Worm (Caenorhabditis elegans) whole organism, L4 larva: ENCODE results near the gene F54D5.15.

ENCODE experiments used
- D1046.2 ChIP-seq: fragments of 200-800 bp; sonication (Bioruptor generic); IDR thresholded peaks from 2 replicates; pipeline ENCODE4 v1.3.6; 2022; ENCODE audit warnings: missing genetic modification characterization, missing compliant biosample characterization
- F26F4.8 ChIP-seq: fragments of 200-800 bp; sonication (Bioruptor generic); conservative IDR thresholded peaks from 2 replicates; pipeline ENCODE4 v1.3.6; 2022; ENCODE audit warnings: missing genetic modification characterization, missing compliant biosample characterization
- F49E8.2 ChIP-seq: sonication (generic microtip); optimal IDR thresholded peaks from 2 replicates; lab custom pipeline; 2016; ENCODE audit warnings: missing compliant biosample characterization, mild to moderate bottlenecking, missing genetic modification characterization, borderline replicate concordance
- T20F7.1 ChIP-seq: fragments of 200-800 bp; sonication (Bioruptor generic); optimal IDR thresholded peaks from 2 replicates; lab custom pipeline; 2018; ENCODE audit warnings: mild to moderate bottlenecking, missing genetic modification characterization, missing compliant biosample characterization
- T26A8.4 ChIP-seq: fragments of 200-800 bp; sonication (Bioruptor generic); IDR thresholded peaks from 2 replicates; pipeline ENCODE4 v1.3.6; 2022; ENCODE audit warnings: missing genetic modification characterization, missing compliant biosample characterization
- Y48G9A.11 ChIP-seq: fragments of 200-800 bp; sonication (Bioruptor generic); IDR thresholded peaks from 2 replicates; pipeline ENCODE4 v1.3.6; 2022; ENCODE audit warnings: missing genetic modification reagents, missing genetic modification characterization, missing compliant biosample characterization
- Y5F2A.4 ChIP-seq: fragments of 200-800 bp; sonication (Bioruptor generic); optimal IDR thresholded peaks from 2 replicates; lab custom pipeline; 2018; ENCODE audit warnings: mild to moderate bottlenecking, missing genetic modification characterization, missing compliant biosample characterization
- ZK546.5 ChIP-seq, 2 experiments: sonication (generic microtip); optimal IDR thresholded peaks; 2 replicates each; lab custom pipeline; 2017; ENCODE audit warnings: missing biosample characterization in 2 of 2, missing genetic modification characterization in 2 of 2
- aly-2 ChIP-seq: sonication (generic microtip); optimal IDR thresholded peaks from 2 replicates; lab custom pipeline; 2018; ENCODE audit warnings: missing biosample characterization, missing genetic modification characterization
- arid-1 ChIP-seq: fragments of 200-800 bp; sonication (Bioruptor generic); conservative IDR thresholded peaks from 2 replicates; pipeline ENCODE4 v1.3.6; 2022; ENCODE audit warnings: missing genetic modification reagents, missing genetic modification characterization, missing compliant biosample characterization
- attf-4 ChIP-seq: sonication (generic microtip); optimal IDR thresholded peaks from 3 replicates; lab custom pipeline; 2017; ENCODE audit warnings: missing biosample characterization, missing genetic modification characterization
- ceh-32 ChIP-seq: sonication (generic microtip); optimal IDR thresholded peaks from 2 replicates; lab custom pipeline; 2016; ENCODE audit warnings: mild to moderate bottlenecking, missing genetic modification characterization, missing compliant biosample characterization; ENCODE audit not compliant: poor library complexity
- ceh-82 ChIP-seq: sonication (generic microtip); optimal IDR thresholded peaks from 2 replicates; lab custom pipeline; 2017; ENCODE audit warnings: missing biosample characterization, missing genetic modification characterization
- ctbp-1 ChIP-seq: fragments of 200-800 bp; sonication (Bioruptor generic); IDR thresholded peaks from 2 replicates; pipeline ENCODE4 v1.3.6; 2022; ENCODE audit warnings: missing genetic modification reagents, missing genetic modification characterization, missing compliant biosample characterization
- daf-16 ChIP-seq, 3 experiments: sonication (generic microtip); optimal IDR thresholded peaks; 2 replicates each; lab custom pipeline; 2016 to 2017; ENCODE audit warnings: missing genetic modification characterization in 3 of 3, missing genetic modification reagents in 3 of 3, mild to moderate bottlenecking in 2 of 3, missing compliant biosample characterization in 2 of 3, missing biosample characterization in 1 of 3, moderate library complexity in 1 of 3
- dmd-6 ChIP-seq: fragments of 200-800 bp; sonication (Bioruptor generic); IDR thresholded peaks from 2 replicates; pipeline ENCODE4 v1.3.6; 2022; ENCODE audit warnings: missing genetic modification reagents, missing genetic modification characterization, missing compliant biosample characterization
- dmd-8 ChIP-seq: fragments of 200-800 bp; sonication (Bioruptor generic); IDR thresholded peaks from 2 replicates; pipeline ENCODE4 v1.3.6; 2022; ENCODE audit warnings: missing genetic modification characterization, missing compliant biosample characterization
- dpl-1 ChIP-seq: fragments of 150-350 bp; optimal IDR thresholded peaks from 2 replicates; lab custom pipeline; 2014; ENCODE audit warnings: missing biosample characterization, missing genetic modification reagents, missing genetic modification characterization
- dve-1 ChIP-seq: sonication (generic microtip); optimal IDR thresholded peaks from 2 replicates; lab custom pipeline; 2017; ENCODE audit warnings: antibody characterized with exemption, mild to moderate bottlenecking, missing genetic modification characterization, missing compliant biosample characterization; ENCODE audit not compliant: insufficient read depth
- gei-8 ChIP-seq: fragments of 200-800 bp; sonication (Bioruptor generic); optimal IDR thresholded peaks from 2 replicates; lab custom pipeline; 2018; ENCODE audit warnings: mild to moderate bottlenecking, missing genetic modification characterization, missing compliant biosample characterization
- jun-1 ChIP-seq: fragments of 150-350 bp; optimal IDR thresholded peaks from 2 replicates; lab custom pipeline; 2014; ENCODE audit warnings: missing biosample characterization, missing genetic modification reagents, missing genetic modification characterization
- lin-1 ChIP-seq: fragments of 200-800 bp; sonication (Bioruptor generic); IDR thresholded peaks from 2 replicates; pipeline ENCODE4 v1.3.6; 2022; ENCODE audit warnings: missing genetic modification reagents, missing genetic modification characterization, missing compliant biosample characterization
- lsy-2 ChIP-seq, 2 experiments: fragments of 150-350 bp in 1 of 2; sonication (generic microtip) in 1 of 2; optimal IDR thresholded peaks; 2 replicates each; lab custom pipeline; 2014 to 2017; ENCODE audit warnings: missing biosample characterization in 2 of 2, missing genetic modification characterization in 2 of 2
- madf-9 ChIP-seq: fragments of 200-800 bp; sonication (Bioruptor generic); conservative IDR thresholded peaks from 2 replicates; pipeline ENCODE4 v1.3.6; 2022; ENCODE audit warnings: missing genetic modification reagents, missing genetic modification characterization, missing compliant biosample characterization
- mdl-1 ChIP-seq, 2 experiments: fragments of 150-350 bp in 1 of 2; sonication (generic microtip) in 1 of 2; optimal IDR thresholded peaks; 2 replicates each; lab custom pipeline; 2014 to 2017; ENCODE audit warnings: missing biosample characterization in 2 of 2, missing genetic modification characterization in 2 of 2
- mdt-29 ChIP-seq: fragments of 200-800 bp; sonication (Bioruptor generic); IDR thresholded peaks from 2 replicates; pipeline ENCODE4 v1.3.6; 2022; ENCODE audit warnings: missing genetic modification reagents, missing genetic modification characterization, missing compliant biosample characterization
- mes-2 ChIP-seq: sonication (generic microtip); optimal IDR thresholded peaks from 2 replicates; lab custom pipeline; 2016; ENCODE audit warnings: missing genotype, mild to moderate bottlenecking, missing genetic modification characterization, missing compliant biosample characterization; ENCODE audit not compliant: poor library complexity, severe bottlenecking
- mxl-2 ChIP-seq: fragments of 200-800 bp; sonication (Bioruptor generic); conservative IDR thresholded peaks from 2 replicates; pipeline ENCODE4 v1.3.6; 2022; ENCODE audit warnings: missing genetic modification reagents, missing genetic modification characterization, missing compliant biosample characterization
- nhr-10 ChIP-seq: fragments of 150-350 bp; optimal IDR thresholded peaks from 2 replicates; lab custom pipeline; 2014; ENCODE audit warnings: missing biosample characterization, missing genetic modification characterization
- nhr-11 ChIP-seq: fragments of 150-350 bp; optimal IDR thresholded peaks from 2 replicates; lab custom pipeline; 2014; ENCODE audit warnings: missing biosample characterization, missing genetic modification characterization
- nhr-25 ChIP-seq: sonication (generic microtip); optimal IDR thresholded peaks from 2 replicates; lab custom pipeline; 2017; ENCODE audit warnings: missing genetic modification characterization, mild to moderate bottlenecking, missing compliant biosample characterization, antibody characterized with exemption, moderate library complexity, borderline replicate concordance; ENCODE audit not compliant: insufficient read depth
- nhr-28 ChIP-seq: fragments of 150-350 bp; optimal IDR thresholded peaks from 2 replicates; lab custom pipeline; 2014; ENCODE audit warnings: missing biosample characterization, missing genetic modification characterization
- nhr-48 ChIP-seq: sonication (generic microtip); optimal IDR thresholded peaks from 2 replicates; lab custom pipeline; 2016; ENCODE audit warnings: mild to moderate bottlenecking, missing genetic modification characterization, missing compliant biosample characterization
- pha-4 ChIP-seq, 2 experiments: fragments of 150-350 bp in 1 of 2; fragments of 200-800 bp in 1 of 2; sonication (Bioruptor generic) in 1 of 2; IDR thresholded peaks in 1 of 2; optimal IDR thresholded peaks in 1 of 2; 2 replicates each; pipeline versions ENCODE4 v1.3.6 to Lab custom; 2014 to 2022; ENCODE audit warnings: missing genetic modification characterization in 2 of 2, missing genetic modification reagents in 2 of 2, missing biosample characterization in 1 of 2, missing compliant biosample characterization in 1 of 2
- pqm-1 ChIP-seq: sonication (generic microtip); optimal IDR thresholded peaks from 2 replicates; lab custom pipeline; 2017; ENCODE audit warnings: missing biosample characterization, missing genetic modification characterization
- rbr-2 ChIP-seq: sonication (generic microtip); optimal IDR thresholded peaks from 2 replicates; lab custom pipeline; 2016; ENCODE audit warnings: missing genotype, missing genetic modification characterization, missing compliant biosample characterization
- sdz-12 ChIP-seq: fragments of 200-800 bp; sonication (Bioruptor generic); optimal IDR thresholded peaks from 2 replicates; lab custom pipeline; 2018; ENCODE audit warnings: mild to moderate bottlenecking, missing genetic modification characterization, missing compliant biosample characterization
- skn-1 ChIP-seq: fragments of 150-350 bp; optimal IDR thresholded peaks from 2 replicates; lab custom pipeline; 2014; ENCODE audit warnings: missing biosample characterization, missing genetic modification characterization
- snpc-1.2 ChIP-seq: fragments of 200-800 bp; sonication (Bioruptor generic); IDR thresholded peaks from 2 replicates; pipeline ENCODE4 v1.3.6; 2022; ENCODE audit warnings: missing genetic modification reagents, missing genetic modification characterization, missing compliant biosample characterization
- spr-1 ChIP-seq: sonication (generic microtip); optimal IDR thresholded peaks from 2 replicates; lab custom pipeline; 2016; ENCODE audit warnings: mild to moderate bottlenecking, missing genetic modification characterization, missing compliant biosample characterization
- spr-3 ChIP-seq: fragments of 200-800 bp; sonication (Bioruptor generic); optimal IDR thresholded peaks from 2 replicates; lab custom pipeline; 2018; ENCODE audit warnings: mild to moderate bottlenecking, missing genetic modification characterization, missing compliant biosample characterization
- tag-97 ChIP-seq: fragments of 200-800 bp; sonication (Bioruptor generic); IDR thresholded peaks from 2 replicates; pipeline ENCODE4 v1.3.6; 2022; ENCODE audit warnings: missing genetic modification characterization, missing compliant biosample characterization
- unc-39 ChIP-seq: sonication (generic microtip); optimal IDR thresholded peaks from 2 replicates; lab custom pipeline; 2017; ENCODE audit warnings: missing biosample characterization, missing genetic modification characterization
- unc-62 ChIP-seq, 3 experiments: fragments of 150-350 bp in 1 of 3; sonication (generic microtip); optimal IDR thresholded peaks in 2 of 3; peaks in 1 of 3; 1 replicate in 1 of 3; 2 replicates in 2 of 3; lab custom pipeline; 2014 to 2017; ENCODE audit warnings: missing biosample characterization in 3 of 3, missing genetic modification characterization in 3 of 3, missing genetic modification reagents in 3 of 3, missing genotype in 1 of 3
- zip-11 ChIP-seq: fragments of 200-800 bp; sonication (Bioruptor generic); IDR thresholded peaks from 2 replicates; pipeline ENCODE4 v1.3.6; 2022; ENCODE audit warnings: missing genetic modification characterization, missing compliant biosample characterization
- zip-2 ChIP-seq: fragments of 150-350 bp; optimal IDR thresholded peaks from 2 replicates; lab custom pipeline; 2014; ENCODE audit warnings: missing biosample characterization, missing genetic modification characterization
- ztf-11 ChIP-seq: fragments of 150-350 bp; optimal IDR thresholded peaks from 2 replicates; lab custom pipeline; 2014; ENCODE audit warnings: missing biosample characterization, missing genetic modification characterization
- ztf-7 ChIP-seq: fragments of 150-350 bp; optimal IDR thresholded peaks from 2 replicates; lab custom pipeline; 2014; ENCODE audit warnings: missing biosample characterization, missing genetic modification characterization

F54D5.15 gene

ce11 chrII:11547254-11547687, 16.8 kb downstream of the F54D5.15 start, which contains the start of gene F54D5.7 (continued):
- TF ChIP-seq Y5F2A.4 (GFP tag; lab: Kevin White, UChicago) (no peak), zip-11 (GFP tag; lab: Robert Waterston, UW) (no peak), pha-4 (GFP tag; IDR thresholded peaks at IDR 0.05; lab: Robert Waterston, UW) (peak; percentile 66; the same call in 1 of the 2 replicates), pha-4 (tag; optimal IDR thresholded peaks at IDR 0.05; lab: Kevin White, UChicago) (no peak), ZK546.5 (tag; optimal IDR thresholded peaks at IDR 0.05; lab: Kevin White, UChicago) (no peak), nhr-48 (tag; lab: Kevin White, UChicago) (peak; percentile 3), daf-16 (GFP tag; optimal IDR thresholded peaks at IDR 0.05; lab: Kevin White, UChicago) (peak in 1 of 2 experiments; percentile 42), daf-16 (tag; optimal IDR thresholded peaks at IDR 0.05; lab: Kevin White, UChicago) (peak; percentile 58), rbr-2 (tag; lab: Kevin White, UChicago) (peak; percentile 28), zip-2 (tag; lab: Kevin White, UChicago) (peak; percentile 33), ztf-11 (tag; lab: Kevin White, UChicago) (no peak), T20F7.1 (GFP tag; lab: Kevin White, UChicago) (peak; percentile 75), madf-9 (GFP tag; lab: Robert Waterston, UW) (peak; percentile 36; the same call in 1 of the 2 replicates), mdt-29 (GFP tag; lab: Robert Waterston, UW) (peak; percentile 65; the same call in 1 of the 2 replicates), nhr-11 (no peak), skn-1 (tag; lab: Kevin White, UChicago) (no peak), aly-2 (tag; lab: Kevin White, UChicago) (peak; percentile 85), attf-4 (tag; lab: Kevin White, UChicago) (no peak), lsy-2 (tag; optimal IDR thresholded peaks at IDR 0.05; lab: Kevin White, UChicago) (peak; percentile 3 to 76), dve-1 (tag; lab: Kevin White, UChicago) (peak; percentile 77), unc-39 (no peak), nhr-28 (tag; lab: Kevin White, UChicago) (peak; percentile 47), lin-1 (GFP tag; lab: Robert Waterston, UW) (peak; percentile 32; the same call in 1 of the 2 replicates), T26A8.4 (peak; percentile 82), gei-8 (GFP tag; lab: Kevin White, UChicago) (peak; percentile 12), mes-2 (tag; lab: Kevin White, UChicago) (no peak), ctbp-1 (peak; percentile 70), arid-1 (GFP tag; lab: Robert Waterston, UW) (peak; percentile 65), F49E8.2 (tag; lab: Kevin White, UChicago) (peak; percentile 56), tag-97 (GFP tag; lab: Robert Waterston, UW) (no peak), snpc-1.2 (GFP tag; lab: Robert Waterston, UW) (peak; percentile 81), spr-1 (tag; lab: Kevin White, UChicago) (peak; percentile 55), jun-1 (tag; lab: Kevin White, UChicago) (no peak), Y48G9A.11 (GFP tag; lab: Robert Waterston, UW) (peak; percentile 44; the same call in 1 of the 2 replicates), ceh-82 (tag; lab: Kevin White, UChicago) (no peak), mxl-2 (peak; percentile 65; the same call in 1 of the 2 replicates), ztf-7 (peak; percentile 47), nhr-10 (tag; lab: Kevin White, UChicago) (peak; percentile 15), unc-62 (GFP tag; optimal IDR thresholded peaks at IDR 0.05 in 1 of 2; lab: Kevin White, UChicago) (peak in 1 of 2 experiments; percentile 9), unc-62 (tag; optimal IDR thresholded peaks at IDR 0.05; lab: Kevin White, UChicago) (no peak), dpl-1 (GFP tag; lab: Kevin White, UChicago) (peak; percentile 49), spr-3 (GFP tag; lab: Kevin White, UChicago) (peak; percentile 56), dmd-6 (GFP tag; lab: Robert Waterston, UW) (peak; percentile 55), ceh-32 (tag; lab: Kevin White, UChicago) (no peak), D1046.2 (GFP tag; lab: Robert Waterston, UW) (no peak), sdz-12 (GFP tag; lab: Kevin White, UChicago) (no peak), mdl-1 (tag; optimal IDR thresholded peaks at IDR 0.05; lab: Kevin White, UChicago) (peak; percentile 65 to 72), F26F4.8 (GFP tag; lab: Robert Waterston, UW) (no peak), dmd-8 (GFP tag; lab: Robert Waterston, UW) (peak; percentile 54; the same call in 1 of the 2 replicates), nhr-25 (tag; lab: Kevin White, UChicago) (peak; percentile 43), pqm-1 (tag; lab: Kevin White, UChicago) (peak; percentile 2)
